Fruit fly (Drosophila melanogaster) whole organism, wandering third instar larva: ENCODE measurements around the gene CG45049.

Experiments used
- Abd-B ChIP-seq: fragments of >200 bp; optimal IDR thresholded peaks from 2 replicates; lab custom pipeline; 2017; ENCODE audit warnings: missing biosample characterization, missing genetic modification characterization
- CG32264 ChIP-seq: fragments of 200-800 bp; sonication (Bioruptor generic); optimal IDR thresholded peaks from 2 replicates; lab custom pipeline; 2016; ENCODE audit warnings: missing biosample characterization, missing genetic modification characterization
- CG9705 ChIP-seq: fragments of 200-800 bp; sonication (Bioruptor generic); optimal IDR thresholded peaks from 2 replicates; lab custom pipeline; 2018; ENCODE audit warnings: missing biosample characterization, mild to moderate bottlenecking, missing genetic modification characterization
- CrebA ChIP-seq: fragments of 200-800 bp; sonication (Bioruptor generic); optimal IDR thresholded peaks from 2 replicates; lab custom pipeline; 2016; ENCODE audit warnings: missing biosample characterization, mild to moderate bottlenecking, missing genetic modification characterization, borderline replicate concordance
- Dfd ChIP-seq: fragments of >200 bp; optimal IDR thresholded peaks from 2 replicates; lab custom pipeline; 2017; ENCODE audit warnings: missing biosample characterization, missing genetic modification characterization
- Dif ChIP-seq: fragments of 200-275, 200-300 bp; sonication (Bioruptor generic); optimal IDR thresholded peaks from 2 replicates; lab custom pipeline; 2018; ENCODE audit warnings: missing biosample characterization, missing genetic modification characterization; ENCODE audit not compliant: partially characterized antibody
- GATAd ChIP-seq: sonication (Bioruptor generic); optimal IDR thresholded peaks from 2 replicates; lab custom pipeline; 2016; ENCODE audit warnings: missing biosample characterization, missing genetic modification characterization
- HLH106 ChIP-seq: fragments of 200-800 bp; optimal IDR thresholded peaks from 3 replicates; lab custom pipeline; 2019; ENCODE audit warnings: missing biosample characterization, mild to moderate bottlenecking, missing genetic modification characterization, moderate library complexity
- Hnf4 ChIP-seq: fragments of 200-800 bp; sonication (Bioruptor generic); optimal IDR thresholded peaks from 2 replicates; lab custom pipeline; 2016; ENCODE audit warnings: missing biosample characterization, mild to moderate bottlenecking, missing genetic modification characterization
- Hr78 ChIP-seq: fragments of >200 bp; optimal IDR thresholded peaks from 2 replicates; lab custom pipeline; 2017; ENCODE audit warnings: missing biosample characterization, missing genetic modification characterization
- Hr83 ChIP-seq: fragments of 200-300 bp; sonication (Bioruptor generic); optimal IDR thresholded peaks from 2 replicates; lab custom pipeline; 2016; ENCODE audit warnings: missing biosample characterization, mild to moderate bottlenecking, missing genetic modification characterization, moderate library complexity; ENCODE audit not compliant: poor library complexity, severe bottlenecking
- Jra ChIP-seq: sonication (Bioruptor generic); optimal IDR thresholded peaks from 2 replicates; lab custom pipeline; 2016; ENCODE audit warnings: missing biosample characterization, missing genetic modification characterization
- Mio ChIP-seq: sonication (Bioruptor generic); optimal IDR thresholded peaks from 2 replicates; lab custom pipeline; 2016; ENCODE audit warnings: missing biosample characterization, missing genetic modification characterization
- Myc ChIP-seq: fragments of >200 bp; optimal IDR thresholded peaks from 2 replicates; lab custom pipeline; 2017
- N ChIP-seq: fragments of >200 bp; optimal IDR thresholded peaks from 2 replicates; lab custom pipeline; 2018; ENCODE audit warnings: missing biosample characterization, missing external identifiers, missing genetic modification characterization
- OdsH ChIP-seq: fragments of 200-800 bp; sonication (Bioruptor generic); optimal IDR thresholded peaks from 2 replicates; lab custom pipeline; 2016; ENCODE audit warnings: missing biosample characterization, mild to moderate bottlenecking, missing genetic modification characterization
- Rel ChIP-seq, 2 experiments: fragments of 200-800 bp; sonication (Bioruptor generic) in 1 of 2; optimal IDR thresholded peaks; 2 replicates in 1 of 2; 3 replicates in 1 of 2; lab custom pipeline; 2016 to 2019; ENCODE audit warnings: mild to moderate bottlenecking in 2 of 2, missing biosample characterization in 2 of 2, missing genetic modification characterization in 2 of 2, moderate library complexity in 1 of 2
- Sp1 ChIP-seq: fragments of 200-800 bp; sonication (Bioruptor generic); optimal IDR thresholded peaks from 3 replicates; lab custom pipeline; 2019; ENCODE audit warnings: missing biosample characterization, mild to moderate bottlenecking, missing genetic modification characterization, moderate library complexity
- Vsx2 ChIP-seq: fragments of 200-300, 225-300 bp; sonication (Bioruptor generic); optimal IDR thresholded peaks from 2 replicates; lab custom pipeline; 2018; ENCODE audit warnings: missing biosample characterization, missing genetic modification characterization; ENCODE audit not compliant: partially characterized antibody
- br ChIP-seq: fragments of 200-800 bp; sonication (Bioruptor generic); optimal IDR thresholded peaks from 2 replicates; lab custom pipeline; 2016; ENCODE audit warnings: missing biosample characterization, missing genetic modification characterization
- brk ChIP-seq: fragments of 200-800 bp; sonication (Bioruptor generic); optimal IDR thresholded peaks from 2 replicates; lab custom pipeline; 2016; ENCODE audit warnings: missing biosample characterization, mild to moderate bottlenecking, missing genetic modification characterization
- dl ChIP-seq, 2 experiments: fragments of 175-275, 200-275 bp in 1 of 2; fragments of 200-275 bp in 1 of 2; sonication (Bioruptor generic); optimal IDR thresholded peaks; lab custom pipeline; 2018; ENCODE audit warnings: mild to moderate bottlenecking in 2 of 2, missing biosample characterization in 2 of 2, missing genetic modification characterization in 2 of 2, moderate library complexity in 2 of 2; ENCODE audit not compliant: partially characterized antibody in 2 of 2, insufficient read depth in 1 of 2
- dmrt93B ChIP-seq: fragments of 200-800 bp; sonication (Bioruptor generic); optimal IDR thresholded peaks from 2 replicates; lab custom pipeline; 2018; ENCODE audit warnings: missing biosample characterization, mild to moderate bottlenecking, missing genetic modification characterization
- dsf ChIP-seq: sonication (Bioruptor generic); optimal IDR thresholded peaks from 2 replicates; lab custom pipeline; 2016; ENCODE audit warnings: missing biosample characterization, missing genetic modification characterization, borderline replicate concordance
- ey ChIP-seq: fragments of 200-800 bp; sonication (Bioruptor generic); optimal IDR thresholded peaks from 2 replicates; lab custom pipeline; 2016; ENCODE audit warnings: missing biosample characterization, missing genetic modification characterization
- foxo ChIP-seq, 2 experiments: fragments of 200-800 bp; sonication (Bioruptor generic); optimal IDR thresholded peaks; 2 replicates in 1 of 2; 3 replicates in 1 of 2; lab custom pipeline; 2016 to 2017; ENCODE audit warnings: missing biosample characterization in 2 of 2, missing genetic modification characterization in 2 of 2
- fru ChIP-seq: fragments of 200-800 bp; sonication (Bioruptor generic); optimal IDR thresholded peaks from 3 replicates; lab custom pipeline; 2016; ENCODE audit warnings: missing biosample characterization, mild to moderate bottlenecking, missing genetic modification characterization
- h ChIP-seq: fragments of 200-800 bp; sonication (Bioruptor generic); optimal IDR thresholded peaks from 3 replicates; lab custom pipeline; 2016; ENCODE audit warnings: missing biosample characterization, mild to moderate bottlenecking, missing genetic modification characterization
- jim ChIP-seq: fragments of 175-275, 200-325 bp; sonication (Bioruptor generic); optimal IDR thresholded peaks from 2 replicates; lab custom pipeline; 2016; ENCODE audit warnings: missing biosample characterization, mild to moderate bottlenecking, missing genetic modification characterization
- lola ChIP-seq: fragments of >200 bp; optimal IDR thresholded peaks from 2 replicates; lab custom pipeline; 2017; ENCODE audit warnings: missing biosample characterization, missing genetic modification characterization
- pan ChIP-seq: fragments of >200 bp; optimal IDR thresholded peaks from 2 replicates; lab custom pipeline; 2017
- psq ChIP-seq: fragments of 200-800 bp; sonication (Bioruptor generic); optimal IDR thresholded peaks from 3 replicates; lab custom pipeline; 2017; ENCODE audit warnings: missing biosample characterization, mild to moderate bottlenecking, missing genetic modification characterization, moderate library complexity
- rgr ChIP-seq: fragments of 200-800 bp; sonication (Bioruptor generic); optimal IDR thresholded peaks from 3 replicates; lab custom pipeline; 2016; ENCODE audit warnings: missing biosample characterization, mild to moderate bottlenecking, missing genetic modification characterization
- sage ChIP-seq: fragments of 200-800 bp; sonication (Bioruptor generic); optimal IDR thresholded peaks from 2 replicates; lab custom pipeline; 2016; ENCODE audit warnings: missing biosample characterization, mild to moderate bottlenecking, missing genetic modification characterization
- sv ChIP-seq: fragments of 200-800 bp; sonication (Bioruptor generic); optimal IDR thresholded peaks from 3 replicates; lab custom pipeline; 2016; ENCODE audit warnings: missing biosample characterization, missing genetic modification characterization
- tai ChIP-seq: sonication (Bioruptor generic); optimal IDR thresholded peaks from 2 replicates; lab custom pipeline; 2016; ENCODE audit warnings: missing biosample characterization, missing genetic modification characterization
- usp ChIP-seq: fragments of >200 bp; optimal IDR thresholded peaks from 2 replicates; lab custom pipeline; 2017; ENCODE audit warnings: missing biosample characterization, missing genetic modification characterization
- woc ChIP-seq: sonication (Bioruptor generic); optimal IDR thresholded peaks from 2 replicates; lab custom pipeline; 2016; ENCODE audit warnings: missing biosample characterization, mild to moderate bottlenecking, missing genetic modification characterization

CG45049 gene

dm6 chr3R:22724149-22724973, 2.4 kb upstream of the CG45049 start, which contains the start of gene Irp-1A:
TSS of gene Irp-1A (minus strand) at chr3R:22724587.
- TF ChIP-seq Dfd (GFP tag; lab: Kevin White, UChicago): no peak
- no peak for TF ChIP-seq tai (GFP tag; lab: Kevin White, UChicago)
- TF ChIP-seq rgr (GFP tag; lab: Kevin White, UChicago): peak; percentile 72
- TF ChIP-seq CG32264: peak; percentile 27
- TF ChIP-seq CrebA (GFP tag; lab: Kevin White, UChicago): no peak
- TF ChIP-seq Rel (GFP tag; optimal IDR thresholded peaks at IDR 0.05; lab: Kevin White, UChicago): no peak
- TF ChIP-seq Rel (tag; optimal IDR thresholded peaks at IDR 0.05; lab: Kevin White, UChicago): peak; percentile 37
- peak; percentile 23 for TF ChIP-seq ey (GFP tag; lab: Kevin White, UChicago)
- peak; percentile 54 for TF ChIP-seq h (GFP tag; lab: Kevin White, UChicago)
- TF ChIP-seq Hnf4: no peak
- peak; percentile 3 for TF ChIP-seq dmrt93B (GFP tag; lab: Kevin White, UChicago)
- TF ChIP-seq pan (lab: Kevin White, UChicago): no peak
- no peak for TF ChIP-seq dl (GFP tag; optimal IDR thresholded peaks at IDR 0.05; lab: Kevin White, UChicago; ENCODE audit: insufficient read depth in 1 of 2, partially characterized antibody in 2 of 2)
- TF ChIP-seq GATAd (GFP tag; lab: Kevin White, UChicago): no peak
- peak; percentile 62 for TF ChIP-seq psq (GFP tag; lab: Kevin White, UChicago)
- TF ChIP-seq woc (GFP tag; lab: Kevin White, UChicago): peak; percentile 63
- no peak for TF ChIP-seq Vsx2
- TF ChIP-seq brk (GFP tag; lab: Kevin White, UChicago): no peak
- TF ChIP-seq br: peak; percentile 16
- peak; percentile 54 for TF ChIP-seq OdsH
- peak; percentile 4 for TF ChIP-seq dsf (GFP tag; lab: Kevin White, UChicago)
- peak; percentile 51 for TF ChIP-seq fru (GFP tag; lab: Kevin White, UChicago)
- no peak for TF ChIP-seq Hr78
- TF ChIP-seq CG9705 (GFP tag; lab: Kevin White, UChicago): peak; percentile 3
- no peak for TF ChIP-seq Mio (GFP tag; lab: Kevin White, UChicago)
- peak; percentile 40 for TF ChIP-seq Jra
- TF ChIP-seq N (GFP tag; lab: Kevin White, UChicago): no peak
- peak; percentile 55 for TF ChIP-seq sv (GFP tag; lab: Kevin White, UChicago)
- peak; percentile 9 for TF ChIP-seq sage (GFP tag; lab: Kevin White, UChicago)
- peak; percentile 80 for TF ChIP-seq Hr83
- no peak for TF ChIP-seq Dif (GFP tag; lab: Kevin White, UChicago)
- no peak for TF ChIP-seq lola
- TF ChIP-seq Myc (lab: Kevin White, UChicago): peak; percentile 26
- peak in 1 of 2 experiments; percentile 73 for TF ChIP-seq foxo (GFP tag; optimal IDR thresholded peaks at IDR 0.05; lab: Kevin White, UChicago)
- TF ChIP-seq Sp1 (GFP tag; lab: Kevin White, UChicago): peak; percentile 75
- TF ChIP-seq HLH106 (tag; lab: Kevin White, UChicago): peak; percentile 68
- TF ChIP-seq jim (GFP tag; lab: Kevin White, UChicago): no peak
- no peak for TF ChIP-seq usp (GFP tag; lab: Kevin White, UChicago)
- no peak for TF ChIP-seq Abd-B (GFP tag; lab: Kevin White, UChicago)

dm6 chr3R:22726031-22726770, 566 bp upstream of the CG45049 start, which contains the start of gene RNF220:
TSS of gene RNF220 (minus strand) at chr3R:22726414.
- TF ChIP-seq foxo (GFP tag; optimal IDR thresholded peaks at IDR 0.05; lab: Kevin White, UChicago) (no peak), fru (GFP tag; lab: Kevin White, UChicago) (peak; percentile 15), CrebA (GFP tag; lab: Kevin White, UChicago) (no peak), HLH106 (tag; lab: Kevin White, UChicago) (peak; percentile 30), woc (GFP tag; lab: Kevin White, UChicago) (no peak), br (no peak), Myc (lab: Kevin White, UChicago) (peak; percentile 32), Mio (GFP tag; lab: Kevin White, UChicago) (no peak)
